Fruit fly (Drosophila melanogaster) whole organism: ENCODE measurements around the gene Cdk1.

Source experiments
- CG8478 ChIP-seq: fragments of >200 bp; optimal IDR thresholded peaks from 2 replicates; lab custom pipeline; 2018; ENCODE audit warnings: inconsistent platforms
- Dll ChIP-seq: fragments of >200 bp; optimal IDR thresholded peaks from 2 replicates; lab custom pipeline; 2017
- EcR ChIP-seq, 2 experiments: fragments of >200 bp; optimal IDR thresholded peaks; 2 replicates each; lab custom pipeline; 2017; ENCODE audit warnings: missing biosample characterization in 2 of 2, missing genetic modification characterization in 2 of 2, missing genetic modification reagents in 2 of 2
- pan ChIP-seq: fragments of >200 bp; optimal IDR thresholded peaks from 2 replicates; lab custom pipeline; 2017
- psq ChIP-seq: fragments of >200 bp; optimal IDR thresholded peaks from 2 replicates; lab custom pipeline; 2017
- usp ChIP-seq: fragments of >200 bp; optimal IDR thresholded peaks from 2 replicates; lab custom pipeline; 2017; ENCODE audit warnings: missing biosample characterization, missing genetic modification characterization, mixed read lengths

dm6 chr2L:10339841-10340240 is 46.2 kb downstream of the Cdk1 start:
- TF ChIP-seq psq (lab: Kevin White, UChicago) (no peak), EcR (GFP tag; optimal IDR thresholded peaks at IDR 0.05; lab: Kevin White, UChicago) (no peak), pan (lab: Kevin White, UChicago) (no peak), usp (GFP tag; lab: Kevin White, UChicago) (no peak), CG8478 (lab: Kevin White, UChicago) (no peak), Dll (lab: Kevin White, UChicago) (no peak)
